Worm (Caenorhabditis elegans) whole organism, L2 larva: ENCODE measurements around the gene Y32G9A.2.

ENCODE experiments used
- C34F6.9 ChIP-seq: fragments of 150-350 bp; optimal IDR thresholded peaks from 2 replicates; lab custom pipeline; 2014; ENCODE audit warnings: missing biosample characterization, missing genetic modification characterization
- F13H6.1 ChIP-seq: sonication (generic microtip); optimal IDR thresholded peaks from 2 replicates; lab custom pipeline; 2016; ENCODE audit warnings: missing genetic modification characterization, missing compliant biosample characterization
- R02D3.7 ChIP-seq: fragments of 150-350 bp; optimal IDR thresholded peaks from 2 replicates; lab custom pipeline; 2014; ENCODE audit warnings: missing biosample characterization, missing genetic modification characterization
- Y55F3AM.14 ChIP-seq: fragments of 200-800 bp; sonication (Bioruptor generic); optimal IDR thresholded peaks from 2 replicates; lab custom pipeline; 2018; ENCODE audit warnings: mild to moderate bottlenecking, missing genetic modification characterization, missing compliant biosample characterization
- ZK546.5 ChIP-seq: sonication (generic microtip); optimal IDR thresholded peaks from 2 replicates; lab custom pipeline; 2017; ENCODE audit warnings: missing biosample characterization, missing genetic modification characterization
- alr-1 ChIP-seq: fragments of 150-350 bp; optimal IDR thresholded peaks from 2 replicates; lab custom pipeline; 2014; ENCODE audit warnings: missing biosample characterization, missing genetic modification characterization
- aly-2 ChIP-seq: fragments of 150-350 bp; optimal IDR thresholded peaks from 2 replicates; lab custom pipeline; 2014; ENCODE audit warnings: missing biosample characterization, missing genetic modification characterization
- blmp-1 ChIP-seq: sonication (generic microtip); optimal IDR thresholded peaks from 2 replicates; lab custom pipeline; 2017; ENCODE audit warnings: missing genetic modification characterization, mild to moderate bottlenecking, missing compliant biosample characterization, antibody characterized with exemption, moderate library complexity; ENCODE audit not compliant: insufficient read depth
- ceh-16 ChIP-seq: fragments of 150-350 bp; optimal IDR thresholded peaks from 2 replicates; lab custom pipeline; 2014; ENCODE audit warnings: missing biosample characterization, missing genetic modification characterization
- ceh-82 ChIP-seq: fragments of 150-350 bp; optimal IDR thresholded peaks from 2 replicates; lab custom pipeline; 2014; ENCODE audit warnings: missing biosample characterization, missing genetic modification characterization
- crh-2 ChIP-seq: sonication (generic microtip); optimal IDR thresholded peaks from 2 replicates; lab custom pipeline; 2017; ENCODE audit warnings: missing biosample characterization, missing genetic modification characterization
- dmd-4 ChIP-seq: sonication (generic microtip); optimal IDR thresholded peaks from 2 replicates; lab custom pipeline; 2017; ENCODE audit warnings: missing biosample characterization, missing genetic modification characterization
- egl-27 ChIP-seq: sonication (generic microtip); optimal IDR thresholded peaks from 3 replicates; lab custom pipeline; 2017; ENCODE audit warnings: missing biosample characterization, missing genetic modification reagents, missing genetic modification characterization
- elt-3 ChIP-seq: sonication (generic microtip); optimal IDR thresholded peaks from 2 replicates; lab custom pipeline; 2017; ENCODE audit warnings: missing biosample characterization, missing genetic modification characterization
- fos-1 ChIP-seq: fragments of 150-350 bp; optimal IDR thresholded peaks from 2 replicates; lab custom pipeline; 2014; ENCODE audit warnings: missing biosample characterization, missing genetic modification characterization
- gmeb-1 ChIP-seq: fragments of 150-350 bp; optimal IDR thresholded peaks from 2 replicates; lab custom pipeline; 2014; ENCODE audit warnings: missing biosample characterization, missing genetic modification characterization
- lin-11 ChIP-seq: fragments of 150-350 bp; sonication (generic microtip); optimal IDR thresholded peaks from 2 replicates; lab custom pipeline; 2014; ENCODE audit warnings: missing biosample characterization, missing genetic modification characterization, inconsistent platforms, mixed read lengths
- lin-13 ChIP-seq: fragments of 150-350 bp; optimal IDR thresholded peaks from 2 replicates; lab custom pipeline; 2014; ENCODE audit warnings: missing biosample characterization, missing genetic modification reagents, missing genetic modification characterization
- lin-39 ChIP-seq: fragments of 150-350 bp; optimal IDR thresholded peaks from 2 replicates; lab custom pipeline; 2014; ENCODE audit warnings: missing biosample characterization, missing genetic modification reagents, missing genetic modification characterization
- lsy-2 ChIP-seq, 2 experiments: fragments of 150-350 bp in 1 of 2; sonication (generic microtip) in 1 of 2; optimal IDR thresholded peaks; 2 replicates each; lab custom pipeline; 2014 to 2017; ENCODE audit warnings: missing biosample characterization in 2 of 2, missing genetic modification characterization in 2 of 2
- mab-5 ChIP-seq: fragments of 150-350 bp; optimal IDR thresholded peaks from 2 replicates; lab custom pipeline; 2014; ENCODE audit warnings: missing biosample characterization, missing genetic modification characterization
- mbf-1 ChIP-seq: sonication (generic microtip); optimal IDR thresholded peaks from 2 replicates; lab custom pipeline; 2017; ENCODE audit warnings: missing biosample characterization, missing genetic modification characterization
- mdl-1 ChIP-seq, 2 experiments: fragments of 150-350 bp in 1 of 2; sonication (generic microtip) in 1 of 2; optimal IDR thresholded peaks; 2 replicates each; lab custom pipeline; 2017; ENCODE audit warnings: missing biosample characterization in 2 of 2, missing genetic modification characterization in 2 of 2
- nhr-10 ChIP-seq: sonication (generic microtip); optimal IDR thresholded peaks from 2 replicates; lab custom pipeline; 2017; ENCODE audit warnings: missing biosample characterization, missing genetic modification characterization
- nhr-11 ChIP-seq: fragments of 150-350 bp; optimal IDR thresholded peaks from 2 replicates; lab custom pipeline; 2014; ENCODE audit warnings: missing biosample characterization, missing genetic modification characterization
- nhr-12 ChIP-seq: fragments of 150-350 bp; optimal IDR thresholded peaks from 2 replicates; lab custom pipeline; 2014; ENCODE audit warnings: missing biosample characterization, missing genetic modification characterization
- nhr-129 ChIP-seq: fragments of 150-350 bp; optimal IDR thresholded peaks from 2 replicates; lab custom pipeline; 2014; ENCODE audit warnings: missing biosample characterization, missing genetic modification characterization
- nhr-21 ChIP-seq: fragments of 150-350 bp; optimal IDR thresholded peaks from 2 replicates; lab custom pipeline; 2014; ENCODE audit warnings: missing biosample characterization, missing genetic modification characterization
- nhr-237 ChIP-seq: fragments of 150-350 bp; optimal IDR thresholded peaks from 2 replicates; lab custom pipeline; 2014; ENCODE audit warnings: missing biosample characterization, missing genetic modification characterization
- nhr-25 ChIP-seq: fragments of 150-350 bp; sonication (generic microtip); optimal IDR thresholded peaks from 3 replicates; lab custom pipeline; 2014; ENCODE audit warnings: missing biosample characterization, missing genetic modification characterization
- nhr-6 ChIP-seq: fragments of 150-350 bp; optimal IDR thresholded peaks from 2 replicates; lab custom pipeline; 2014; ENCODE audit warnings: missing biosample characterization, missing genetic modification characterization
- nhr-77 ChIP-seq: fragments of 150-350 bp; optimal IDR thresholded peaks from 2 replicates; lab custom pipeline; 2014; ENCODE audit warnings: missing biosample characterization, missing genetic modification characterization
- peb-1 ChIP-seq: fragments of 150-350 bp; optimal IDR thresholded peaks from 2 replicates; lab custom pipeline; 2014; ENCODE audit warnings: missing biosample characterization, missing genetic modification characterization
- sem-4 ChIP-seq: fragments of 150-350 bp; optimal IDR thresholded peaks from 2 replicates; lab custom pipeline; 2014; ENCODE audit warnings: missing biosample characterization, missing genetic modification reagents, missing genetic modification characterization
- skn-1 ChIP-seq: sonication (generic microtip); optimal IDR thresholded peaks from 2 replicates; lab custom pipeline; 2017; ENCODE audit warnings: missing biosample characterization, missing genetic modification characterization
- sma-3 ChIP-seq: sonication (generic microtip); optimal IDR thresholded peaks from 2 replicates; lab custom pipeline; 2016; ENCODE audit warnings: missing genetic modification reagents, missing genetic modification characterization, missing compliant biosample characterization
- sma-9 ChIP-seq, 2 experiments: fragments of 150-350 bp in 1 of 2; sonication (generic microtip) in 1 of 2; optimal IDR thresholded peaks; 2 replicates each; lab custom pipeline; 2014 to 2016; ENCODE audit warnings: missing genetic modification characterization in 2 of 2, mild to moderate bottlenecking in 1 of 2, missing biosample characterization in 1 of 2, missing compliant biosample characterization in 1 of 2, missing genetic modification reagents in 1 of 2, moderate library complexity in 1 of 2
- snpc-4 ChIP-seq: fragments of 150-350 bp; optimal IDR thresholded peaks from 2 replicates; lab custom pipeline; 2014; ENCODE audit warnings: missing biosample characterization, missing genetic modification characterization
- unc-39 ChIP-seq: fragments of 150-350 bp; optimal IDR thresholded peaks from 2 replicates; lab custom pipeline; 2014; ENCODE audit warnings: missing biosample characterization, missing genetic modification characterization
- unc-55 ChIP-seq: fragments of 150-350 bp; sonication (generic microtip); optimal IDR thresholded peaks from 3 replicates; lab custom pipeline; 2014; ENCODE audit warnings: missing biosample characterization, missing genetic modification reagents, missing genetic modification characterization
- unc-62 ChIP-seq: fragments of 150-350 bp; optimal IDR thresholded peaks from 2 replicates; lab custom pipeline; 2014; ENCODE audit warnings: missing biosample characterization, missing genetic modification reagents, missing genetic modification characterization
- zag-1 ChIP-seq: fragments of 150-350 bp; optimal IDR thresholded peaks from 2 replicates; lab custom pipeline; 2014; ENCODE audit warnings: missing biosample characterization, missing genetic modification characterization
- ztf-1 ChIP-seq: fragments of 200-800 bp; sonication (Bioruptor generic); conservative IDR thresholded peaks from 2 replicates; pipeline ENCODE4 v1.3.6; 2022; ENCODE audit warnings: missing genetic modification characterization, missing compliant biosample characterization
- ztf-11 ChIP-seq: sonication (generic microtip); optimal IDR thresholded peaks from 2 replicates; lab custom pipeline; 2017; ENCODE audit warnings: missing biosample characterization, missing genetic modification characterization
- ztf-4 ChIP-seq: fragments of 150-350 bp; optimal IDR thresholded peaks from 2 replicates; lab custom pipeline; 2014; ENCODE audit warnings: missing biosample characterization, missing genetic modification characterization

The Y32G9A.2 gene

DNA sequence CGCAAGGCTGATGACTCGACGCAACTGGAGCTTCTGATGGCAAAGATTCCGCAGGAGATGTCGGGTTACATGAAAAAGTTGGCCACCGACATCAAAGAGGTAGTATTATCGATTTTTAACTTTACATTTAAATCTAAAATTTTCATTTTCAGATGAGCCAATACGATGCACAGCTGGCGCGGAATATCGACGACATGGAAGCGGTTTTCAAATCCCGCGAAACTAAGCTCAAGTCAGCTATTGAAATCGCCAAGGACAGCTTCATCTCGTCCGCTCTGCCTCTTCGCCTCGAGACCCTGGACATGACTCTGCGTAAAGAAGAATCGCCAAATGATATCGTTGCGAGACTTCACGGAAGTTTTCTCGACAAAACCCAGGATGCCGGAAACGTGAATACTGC, 48.6 kb upstream of the Y32G9A.2 start, which contains the start of gene T10B5.3:
Gene T10B5.3, minus strand, starts transcription at position 101 of the 400 bp plus-strand sequence.
- TF ChIP-seq unc-39 (tag; lab: Kevin White, UChicago) (no peak), nhr-129 (no peak), lin-39 (tag; lab: Kevin White, UChicago) (no peak), lsy-2 (tag; optimal IDR thresholded peaks at IDR 0.05; lab: Kevin White, UChicago) (no peak), sem-4 (no peak), sma-3 (GFP tag; lab: Kevin White, UChicago) (no peak), alr-1 (no peak), fos-1 (tag; lab: Kevin White, UChicago) (no peak), crh-2 (tag; lab: Kevin White, UChicago) (no peak), gmeb-1 (no peak)

DNA sequence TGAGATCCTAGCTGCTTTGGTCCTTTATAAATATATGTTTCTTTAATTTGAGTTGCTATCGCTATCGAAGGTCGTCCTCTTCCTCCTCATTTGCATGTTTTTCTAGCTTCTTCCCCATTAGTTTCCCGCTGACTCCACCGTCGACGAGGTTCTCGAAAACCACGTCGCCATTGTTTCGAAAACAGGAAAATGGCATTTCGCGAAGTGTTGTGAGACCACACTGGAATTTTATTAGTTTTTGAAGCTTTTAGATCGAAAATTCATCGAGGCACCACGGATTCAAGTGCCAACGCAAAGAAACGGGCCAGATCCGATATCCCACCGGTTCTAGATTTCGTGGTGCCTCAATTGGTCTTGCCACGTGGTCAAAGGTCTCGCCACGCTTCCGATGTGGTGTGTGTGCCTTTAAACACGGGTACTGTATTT, 47.8 kb upstream of the Y32G9A.2 start:
- TF ChIP-seq gmeb-1, result no peak
- TF ChIP-seq nhr-21 (tag; lab: Kevin White, UChicago), result no peak
- TF ChIP-seq Y55F3AM.14 (GFP tag; lab: Kevin White, UChicago), result no peak
- TF ChIP-seq ZK546.5 (tag; lab: Kevin White, UChicago), result no peak
- TF ChIP-seq crh-2 (tag; lab: Kevin White, UChicago), result no peak
- no peak for TF ChIP-seq mab-5
- no peak for TF ChIP-seq ceh-16 (tag; lab: Kevin White, UChicago)
- no peak for TF ChIP-seq sma-9 (GFP tag; optimal IDR thresholded peaks at IDR 0.05; lab: Kevin White, UChicago)
- TF ChIP-seq sma-9 (tag; optimal IDR thresholded peaks at IDR 0.05; lab: Kevin White, UChicago), result no peak
- no peak for TF ChIP-seq C34F6.9 (tag; lab: Kevin White, UChicago)
- no peak for TF ChIP-seq peb-1 (tag; lab: Kevin White, UChicago)
- TF ChIP-seq lin-11 (tag; lab: Kevin White, UChicago), result no peak
- no peak for TF ChIP-seq nhr-25 (tag; lab: Kevin White, UChicago)
- TF ChIP-seq nhr-11 (tag; lab: Kevin White, UChicago), result no peak

DNA sequence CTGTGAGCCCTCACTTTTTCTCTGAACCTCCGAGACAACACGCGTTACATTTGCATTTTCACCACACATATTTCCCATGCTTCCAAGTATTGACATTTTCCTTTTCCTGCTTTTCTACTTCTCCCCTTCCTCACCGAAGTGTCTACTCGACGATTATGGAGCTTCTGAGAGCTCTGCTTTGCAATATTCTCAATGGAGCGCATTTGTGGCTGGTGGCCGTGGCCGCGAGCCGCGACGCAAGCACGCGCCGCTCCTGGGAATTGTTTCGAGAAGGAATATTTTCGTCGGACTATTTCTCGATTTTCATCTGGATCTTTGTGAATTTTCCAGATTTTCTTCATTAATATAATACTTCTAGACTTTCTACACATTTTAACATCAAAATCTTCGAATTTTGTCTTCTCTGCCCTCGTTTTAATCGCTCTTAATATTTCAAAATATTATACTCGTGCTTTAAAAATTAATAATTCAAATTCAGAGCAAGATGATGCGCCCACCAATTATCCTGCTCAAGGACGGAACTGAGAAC, 46.5 kb upstream of the Y32G9A.2 start, which contains the start of the genes T10B5.4 and cct-7:
Gene T10B5.4, minus strand, starts transcription at position 40 of the 529 bp plus-strand sequence.
Gene cct-7, plus strand, starts transcription at position 479 of the 529 bp plus-strand sequence.
- TF ChIP-seq fos-1 (tag; lab: Kevin White, UChicago), result peak; percentile 84
- TF ChIP-seq skn-1, result peak; percentile 10
- TF ChIP-seq gmeb-1, result peak; percentile 67
- TF ChIP-seq egl-27 (tag; lab: Kevin White, UChicago), result peak; percentile 75
- no peak for TF ChIP-seq unc-62
- TF ChIP-seq nhr-10 (tag; lab: Kevin White, UChicago), result no peak
- TF ChIP-seq ceh-82 (tag; lab: Kevin White, UChicago), result no peak
- TF ChIP-seq ztf-11 (tag; lab: Kevin White, UChicago), result no peak
- peak; percentile 26 for TF ChIP-seq nhr-25 (tag; lab: Kevin White, UChicago)
- TF ChIP-seq dmd-4 (tag; lab: Kevin White, UChicago), result no peak
- TF ChIP-seq alr-1, result no peak
- no peak for TF ChIP-seq peb-1 (tag; lab: Kevin White, UChicago)
- TF ChIP-seq sma-3 (GFP tag; lab: Kevin White, UChicago), result peak; percentile 65
- peak in 1 of 2 experiments; percentile 80 for TF ChIP-seq mdl-1 (tag; optimal IDR thresholded peaks at IDR 0.05; lab: Kevin White, UChicago)
- no peak for TF ChIP-seq ceh-16 (tag; lab: Kevin White, UChicago)
- TF ChIP-seq ztf-4, result peak; percentile 40
- no peak for TF ChIP-seq elt-3 (tag; lab: Kevin White, UChicago)
- peak; percentile 96 for TF ChIP-seq zag-1 (tag; lab: Kevin White, UChicago)
- peak; percentile 87 for TF ChIP-seq F13H6.1
- TF ChIP-seq unc-39 (tag; lab: Kevin White, UChicago), result no peak
- TF ChIP-seq blmp-1 (tag; lab: Kevin White, UChicago), result no peak
- peak; percentile 54 to 91 for TF ChIP-seq lsy-2 (tag; optimal IDR thresholded peaks at IDR 0.05; lab: Kevin White, UChicago)
- peak; percentile 71 for TF ChIP-seq sem-4
- peak; percentile 70 for TF ChIP-seq sma-9 (GFP tag; optimal IDR thresholded peaks at IDR 0.05; lab: Kevin White, UChicago)
- TF ChIP-seq sma-9 (tag; optimal IDR thresholded peaks at IDR 0.05; lab: Kevin White, UChicago), result no peak
- TF ChIP-seq Y55F3AM.14 (GFP tag; lab: Kevin White, UChicago), result peak; percentile 72
- peak; percentile 67 for TF ChIP-seq nhr-21 (tag; lab: Kevin White, UChicago)
- TF ChIP-seq nhr-237, result no peak
- TF ChIP-seq lin-39 (tag; lab: Kevin White, UChicago), result no peak
- peak; percentile 51 for TF ChIP-seq nhr-6 (tag; lab: Kevin White, UChicago)
- TF ChIP-seq unc-55, result peak; percentile 97
- no peak for TF ChIP-seq nhr-77
- TF ChIP-seq nhr-11 (tag; lab: Kevin White, UChicago), result no peak
- TF ChIP-seq snpc-4, result peak; percentile 65
- TF ChIP-seq crh-2 (tag; lab: Kevin White, UChicago), result peak; percentile 93
- peak; percentile 94 for TF ChIP-seq lin-13 (GFP tag; lab: Kevin White, UChicago)
- TF ChIP-seq R02D3.7 (tag; lab: Kevin White, UChicago), result no peak
- TF ChIP-seq C34F6.9 (tag; lab: Kevin White, UChicago), result peak; percentile 98
- TF ChIP-seq mab-5, result peak; percentile 66
- peak; percentile 93 for TF ChIP-seq nhr-129
- TF ChIP-seq ZK546.5 (tag; lab: Kevin White, UChicago), result no peak
- no peak for TF ChIP-seq mbf-1 (tag; lab: Kevin White, UChicago)
- no peak for TF ChIP-seq aly-2 (tag; lab: Kevin White, UChicago)
- TF ChIP-seq nhr-12, result no peak
- no peak for TF ChIP-seq ztf-1
